Worm (Caenorhabditis elegans) whole organism, L4 larva: Measurements from ENCODE around the gene mtm-6.

Source experiments
- Y75B8A.6 ChIP-seq: fragments of 200-800 bp; sonication (Bioruptor generic); IDR thresholded peaks from 2 replicates; pipeline ENCODE4 v1.3.6; 2022; ENCODE audit warnings: missing genetic modification reagents, missing genetic modification characterization, missing compliant biosample characterization
- duxl-1 ChIP-seq: sonication (generic microtip); optimal IDR thresholded peaks from 2 replicates; lab custom pipeline; 2016; ENCODE audit warnings: mild to moderate bottlenecking, missing genetic modification characterization, moderate library complexity, missing compliant biosample characterization; ENCODE audit not compliant: poor library complexity
- egl-43 ChIP-seq: fragments of 200-800 bp; sonication (Bioruptor generic); IDR thresholded peaks from 2 replicates; pipeline ENCODE4 v1.3.6; 2022; ENCODE audit warnings: missing genetic modification reagents, missing genetic modification characterization, missing compliant biosample characterization
- nhr-237 ChIP-seq: sonication (generic microtip); optimal IDR thresholded peaks from 2 replicates; lab custom pipeline; 2017; ENCODE audit warnings: missing biosample characterization, missing genetic modification characterization

DNA sequence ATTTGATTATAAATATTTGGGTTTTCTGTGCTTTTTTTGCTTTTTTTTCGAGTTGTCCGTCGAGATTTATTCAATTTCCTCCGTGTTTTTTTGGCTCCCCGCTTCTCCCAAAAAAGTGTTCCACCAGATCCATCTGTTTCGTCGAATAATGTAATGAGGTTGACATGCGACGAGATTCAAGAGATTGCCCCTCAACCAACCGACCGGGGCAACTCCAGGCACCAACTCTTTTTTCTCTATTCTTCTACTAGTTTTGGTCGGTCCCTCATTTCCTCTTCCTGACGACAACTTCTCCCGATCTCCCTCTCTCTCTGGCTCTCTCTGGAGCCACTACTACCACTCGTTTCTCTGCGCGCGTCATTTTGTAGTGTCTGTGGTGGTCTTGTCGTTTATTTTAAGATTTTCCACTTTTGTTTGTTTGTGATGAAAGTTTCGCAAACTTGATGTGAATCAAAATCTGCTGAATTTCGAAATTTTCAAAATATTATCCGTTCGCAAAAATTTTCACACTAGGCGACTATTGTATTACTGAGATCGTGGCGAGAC is 970 bp downstream of the mtm-6 start:
- TF ChIP-seq Y75B8A.6 (GFP tag; lab: Robert Waterston, UW) (no peak), nhr-237 (tag; lab: Kevin White, UChicago) (no peak), egl-43 (GFP tag; lab: Robert Waterston, UW) (no peak), duxl-1 (tag; lab: Kevin White, UChicago) (no peak)
